Worm (Caenorhabditis elegans) whole organism, midembryonic: ENCODE data around the gene nhr-272.

Experiments used
- T22C8.4 ChIP-seq: fragments of 200-800 bp; sonication (Bioruptor generic); IDR thresholded peaks from 2 replicates; pipeline ENCODE4 v1.3.6; 2022; ENCODE audit warnings: missing genetic modification characterization, missing compliant biosample characterization
- tab-1 ChIP-seq: fragments of 200-800 bp; sonication (Bioruptor generic); IDR thresholded peaks from 2 replicates; pipeline ENCODE4 v1.3.6; 2022; ENCODE audit warnings: missing genetic modification characterization, missing compliant biosample characterization

- TF ChIP-seq tab-1 (GFP tag; lab: Robert Waterston, UW) (no peak), T22C8.4 (GFP tag; lab: Robert Waterston, UW) (no peak)
Observed at ce11 chrX:12677113-12677512, 27.5 kb downstream of the nhr-272 start.
